Worm (Caenorhabditis elegans): ENCODE measurements around the gene Y39A1A.3.

DNA sequence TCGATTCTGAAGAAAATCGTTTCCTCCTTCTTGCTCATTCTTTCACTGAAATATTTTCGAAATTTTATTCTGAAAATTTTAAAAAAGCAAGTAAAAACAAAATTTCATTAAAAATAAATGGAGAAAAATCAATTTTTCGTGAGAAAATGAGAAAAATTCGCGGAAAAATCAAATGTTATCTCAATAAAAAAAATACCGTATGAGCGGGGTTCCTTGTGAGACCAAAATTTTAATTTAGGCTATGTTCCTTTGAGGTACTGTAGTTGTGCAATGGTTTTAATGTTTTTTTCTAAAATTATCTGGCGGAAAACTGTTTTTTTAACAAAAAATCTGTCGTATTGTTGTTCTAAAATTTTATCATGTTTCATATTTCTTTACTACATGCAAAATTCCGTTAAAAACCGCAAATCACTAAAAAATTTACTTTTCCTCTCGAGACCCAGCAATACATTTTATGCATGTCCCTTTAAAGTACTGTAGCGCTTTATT, 3.9 kb upstream of the Y39A1A.3 start, which contains the start of gene epg-6:
- no peak for TF ChIP-seq ama-1 (optimal IDR thresholded peaks at IDR 0.05)
- no peak for TF ChIP-seq hmg-4 (GFP tag; optimal IDR thresholded peaks at IDR 0.05)
- no peak for TF ChIP-seq scrt-1 (GFP tag; IDR thresholded peaks at IDR 0.05)
